Fruit fly (Drosophila melanogaster) whole organism, prepupa: ENCODE results near the gene Sap130.

Experiments used
- Blimp-1 ChIP-seq: fragments of 200-800 bp; sonication (Bioruptor generic); optimal IDR thresholded peaks from 3 replicates; lab custom pipeline; 2017; ENCODE audit warnings: missing biosample characterization, missing genetic modification characterization, mild to moderate bottlenecking, moderate library complexity, missing genetic modification reagents
- CG10669 ChIP-seq: fragments of 200-800 bp; sonication (Bioruptor generic); optimal IDR thresholded peaks from 3 replicates; lab custom pipeline; 2018; ENCODE audit warnings: missing biosample characterization, mild to moderate bottlenecking, missing genetic modification characterization, moderate library complexity
- CG11294 ChIP-seq: fragments of 200-800 bp; sonication (Bioruptor generic); IDR thresholded peaks from 2 replicates; pipeline ENCODE4 v1.3.6; 2022; ENCODE audit warnings: missing biosample characterization, missing genetic modification characterization
- CG11762 ChIP-seq: fragments of 200-800 bp; sonication (Bioruptor generic); optimal IDR thresholded peaks from 3 replicates; lab custom pipeline; 2016; ENCODE audit warnings: missing biosample characterization, missing genetic modification characterization; ENCODE audit not compliant: insufficient read depth
- CG11902 ChIP-seq: fragments of 200-800 bp; sonication (Bioruptor generic); optimal IDR thresholded peaks from 3 replicates; lab custom pipeline; 2016; ENCODE audit warnings: missing biosample characterization, missing genetic modification characterization
- CG15336 ChIP-seq: fragments of 200-800 bp; sonication (Bioruptor generic); IDR thresholded peaks from 2 replicates; pipeline ENCODE4 v1.3.6; 2022; ENCODE audit warnings: missing biosample characterization, missing genetic modification characterization
- CG3032 ChIP-seq: fragments of 200-800 bp; optimal IDR thresholded peaks from 2 replicates; lab custom pipeline; 2019; ENCODE audit warnings: missing biosample characterization, mild to moderate bottlenecking, missing genetic modification characterization, moderate library complexity
- CG31627 ChIP-seq: fragments of 200-800 bp; sonication (Bioruptor generic); optimal IDR thresholded peaks from 3 replicates; lab custom pipeline; 2016; ENCODE audit warnings: missing biosample characterization, missing genetic modification characterization
- CG32006 ChIP-seq: fragments of 200-800 bp; sonication (Bioruptor generic); optimal IDR thresholded peaks from 3 replicates; lab custom pipeline; 2017; ENCODE audit warnings: missing biosample characterization, mild to moderate bottlenecking, missing genetic modification characterization
- CG4318 ChIP-seq: fragments of 200-800 bp; sonication (Bioruptor generic); optimal IDR thresholded peaks from 3 replicates; lab custom pipeline; 2017; ENCODE audit warnings: missing biosample characterization, mild to moderate bottlenecking, missing genetic modification characterization
- CG6808 ChIP-seq: fragments of 200-800 bp; sonication (Bioruptor generic); optimal IDR thresholded peaks from 3 replicates; lab custom pipeline; 2017; ENCODE audit warnings: missing biosample characterization, missing genetic modification characterization, mild to moderate bottlenecking, moderate library complexity, missing genetic modification reagents
- CG7368 ChIP-seq: fragments of 200-800 bp; sonication (Bioruptor generic); optimal IDR thresholded peaks from 3 replicates; lab custom pipeline; 2016; ENCODE audit warnings: missing biosample characterization, missing genetic modification characterization
- CG8319 ChIP-seq: fragments of 200-800 bp; sonication (Bioruptor generic); optimal IDR thresholded peaks from 3 replicates; lab custom pipeline; 2016; ENCODE audit warnings: missing biosample characterization, missing genetic modification characterization
- Eip78C ChIP-seq: fragments of 200-800 bp; sonication (Bioruptor generic); peaks from one replicate; lab custom pipeline; 2016; ENCODE audit warnings: missing biosample characterization, missing genetic modification characterization
- Ets21C ChIP-seq: fragments of 200-800 bp; sonication (Bioruptor generic); optimal IDR thresholded peaks from 3 replicates; lab custom pipeline; 2016; ENCODE audit warnings: missing biosample characterization, missing genetic modification characterization
- Ets96B ChIP-seq: fragments of 200-800 bp; optimal IDR thresholded peaks from 2 replicates; lab custom pipeline; 2019; ENCODE audit warnings: missing biosample characterization, mild to moderate bottlenecking, missing genetic modification characterization, moderate library complexity
- Hr38 ChIP-seq: sonication (Bioruptor generic); optimal IDR thresholded peaks from 2 replicates; lab custom pipeline; 2016; ENCODE audit warnings: missing biosample characterization, missing genetic modification characterization
- Hr4 ChIP-seq: fragments of 200-800 bp; sonication (Bioruptor generic); optimal IDR thresholded peaks from 3 replicates; lab custom pipeline; 2016; ENCODE audit warnings: missing biosample characterization, missing genetic modification characterization
- Met ChIP-seq: fragments of 200-800 bp; sonication (Bioruptor generic); optimal IDR thresholded peaks from 3 replicates; lab custom pipeline; 2016; ENCODE audit warnings: missing biosample characterization, missing genetic modification characterization
- OdsH ChIP-seq: fragments of 200-800 bp; sonication (Bioruptor generic); optimal IDR thresholded peaks from 3 replicates; lab custom pipeline; 2016; ENCODE audit warnings: missing biosample characterization, missing genetic modification characterization
- Smox ChIP-seq: fragments of 200-800 bp; sonication (Bioruptor generic); optimal IDR thresholded peaks from 3 replicates; lab custom pipeline; 2016; ENCODE audit warnings: missing biosample characterization, missing genetic modification characterization
- Sox102F ChIP-seq: fragments of 200-800 bp; sonication (Bioruptor generic); optimal IDR thresholded peaks from 2 replicates; lab custom pipeline; 2016; ENCODE audit warnings: missing biosample characterization, mild to moderate bottlenecking, missing genetic modification characterization
- Sox15 ChIP-seq: fragments of 200-800 bp; sonication (Bioruptor generic); optimal IDR thresholded peaks from 3 replicates; lab custom pipeline; 2016; ENCODE audit warnings: missing biosample characterization, missing genetic modification characterization
- achi ChIP-seq: fragments of 200-800 bp; sonication (Bioruptor generic); optimal IDR thresholded peaks from 3 replicates; lab custom pipeline; 2016; ENCODE audit warnings: missing biosample characterization, missing genetic modification characterization
- cyc ChIP-seq: fragments of 200-800 bp; sonication (Bioruptor generic); optimal IDR thresholded peaks from 3 replicates; lab custom pipeline; 2016; ENCODE audit warnings: missing biosample characterization, missing genetic modification characterization
- dsx ChIP-seq: fragments of 200-800 bp; optimal IDR thresholded peaks from 3 replicates; lab custom pipeline; 2019; ENCODE audit warnings: missing biosample characterization, mild to moderate bottlenecking, missing genetic modification characterization, moderate library complexity; ENCODE audit not compliant: poor library complexity, severe bottlenecking
- eg ChIP-seq: fragments of 200-800 bp; sonication (Bioruptor generic); IDR thresholded peaks from 3 replicates; pipeline ENCODE4 v1.3.6; 2022; ENCODE audit warnings: missing biosample characterization, missing genetic modification characterization
- esn ChIP-seq: fragments of 200-800 bp; sonication (Bioruptor generic); optimal IDR thresholded peaks from 2 replicates; lab custom pipeline; 2016; ENCODE audit warnings: missing biosample characterization, mild to moderate bottlenecking, missing genetic modification characterization, moderate library complexity
- fd85E ChIP-seq: fragments of 200-800 bp; sonication (Bioruptor generic); optimal IDR thresholded peaks from 3 replicates; lab custom pipeline; 2016; ENCODE audit warnings: missing biosample characterization, missing genetic modification characterization
- fkh ChIP-seq: fragments of 200-800 bp; sonication (Bioruptor generic); optimal IDR thresholded peaks from 3 replicates; lab custom pipeline; 2017; ENCODE audit warnings: missing biosample characterization, mild to moderate bottlenecking, missing genetic modification characterization, moderate library complexity
- lz ChIP-seq: fragments of 200-800 bp; sonication (Bioruptor generic); optimal IDR thresholded peaks from 3 replicates; lab custom pipeline; 2016; ENCODE audit warnings: missing biosample characterization, missing genetic modification characterization
- net ChIP-seq: fragments of 200-800 bp; sonication (Bioruptor generic); optimal IDR thresholded peaks from 3 replicates; lab custom pipeline; 2016; ENCODE audit warnings: missing biosample characterization, missing genetic modification characterization
- salr ChIP-seq, 2 experiments: fragments of 200-800 bp; sonication (Bioruptor generic); optimal IDR thresholded peaks; 3 replicates each; lab custom pipeline; 2016 to 2018; ENCODE audit warnings: missing biosample characterization in 2 of 2, missing genetic modification characterization in 2 of 2, mild to moderate bottlenecking in 1 of 2
- spab ChIP-seq: fragments of 200-800 bp; sonication (Bioruptor generic); optimal IDR thresholded peaks from 2 replicates; lab custom pipeline; 2017; ENCODE audit warnings: missing biosample characterization, mild to moderate bottlenecking, missing genetic modification characterization, missing genetic modification reagents
- ss ChIP-seq, 2 experiments: fragments of 200-800 bp; sonication (Bioruptor generic); optimal IDR thresholded peaks; 2 replicates in 1 of 2; 3 replicates in 1 of 2; lab custom pipeline; 2017 to 2018; ENCODE audit warnings: mild to moderate bottlenecking in 2 of 2, missing biosample characterization in 2 of 2, missing genetic modification characterization in 2 of 2, moderate library complexity in 1 of 2
- svp ChIP-seq: fragments of 200-800 bp; sonication (Bioruptor generic); peaks from one replicate; lab custom pipeline; 2016; ENCODE audit warnings: missing biosample characterization, missing genetic modification characterization
- topi ChIP-seq: fragments of 200-800 bp; sonication (Bioruptor generic); optimal IDR thresholded peaks from 3 replicates; lab custom pipeline; 2016; ENCODE audit warnings: missing biosample characterization, missing genetic modification characterization

Gene Sap130

DNA sequence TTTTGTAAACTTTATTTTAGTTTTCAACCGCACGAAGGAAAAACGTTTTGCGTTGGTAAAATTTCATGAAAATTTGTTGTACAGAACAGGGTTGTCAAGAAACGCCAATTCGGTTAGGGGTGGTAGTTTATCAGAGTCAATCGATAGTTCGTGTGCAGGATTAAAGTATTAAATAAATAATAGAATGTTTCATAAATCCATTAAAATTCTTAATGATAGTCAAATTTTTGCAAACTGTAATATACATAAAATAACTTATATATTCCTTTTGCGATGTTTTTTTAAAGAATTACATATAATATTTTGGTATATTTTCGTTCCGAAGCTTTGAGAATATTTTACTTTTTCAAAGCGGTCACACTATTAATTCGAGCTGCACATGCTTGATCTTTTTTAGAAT, 8.2 kb downstream of the Sap130 start, which contains the start of the genes Sf3a2 and CG42588:
Gene Sf3a2 (minus strand): TSS at position 113 of the 400 bp plus-strand sequence.
Gene CG42588 (plus strand): TSS at position 348 of the 400 bp plus-strand sequence.
- TF ChIP-seq lz (GFP tag; lab: Kevin White, UChicago) (peak; percentile 50), CG31627 (GFP tag; lab: Kevin White, UChicago) (peak; percentile 60), Hr4 (no peak), spab (GFP tag; lab: Kevin White, UChicago) (no peak), dsx (GFP tag; lab: Kevin White, UChicago) (no peak), CG11902 (GFP tag; lab: Kevin White, UChicago) (peak; percentile 28), CG15336 (GFP tag; lab: Robert Waterston, UW) (0 out of 2 replicates have a peak, but pooled peaks have one; percentile 20), CG3032 (peak; percentile 58), Smox (no peak), eg (GFP tag; lab: Robert Waterston, UW) (no peak), salr (GFP tag; optimal IDR thresholded peaks at IDR 0.05; lab: Kevin White, UChicago) (no peak), Sox15 (GFP tag; lab: Kevin White, UChicago) (peak; percentile 39), CG8319 (GFP tag; lab: Kevin White, UChicago) (no peak), CG11762 (GFP tag; lab: Kevin White, UChicago) (peak; percentile 6), Eip78C (no peak), cyc (GFP tag; lab: Kevin White, UChicago) (no peak), esn (GFP tag; lab: Kevin White, UChicago) (peak; percentile 52), Ets21C (no peak), CG4318 (no peak), ss (GFP tag; optimal IDR thresholded peaks at IDR 0.05; lab: Kevin White, UChicago) (no peak)

- TF ChIP-seq CG11762 (GFP tag; lab: Kevin White, UChicago) = no peak
- no peak for TF ChIP-seq Blimp-1
- no peak for TF ChIP-seq net (GFP tag; lab: Kevin White, UChicago)
- TF ChIP-seq Hr38 (GFP tag; lab: Kevin White, UChicago) = no peak
- TF ChIP-seq CG10669 (GFP tag; lab: Kevin White, UChicago) = no peak
- TF ChIP-seq CG32006 = no peak
- TF ChIP-seq CG11902 (GFP tag; lab: Kevin White, UChicago) = no peak
- no peak for TF ChIP-seq CG8319 (GFP tag; lab: Kevin White, UChicago)
- no peak for TF ChIP-seq OdsH (GFP tag; lab: Kevin White, UChicago)
- TF ChIP-seq Smox = no peak
- TF ChIP-seq Ets96B = no peak
- TF ChIP-seq, all 60 proteins: peak for 0
Measured at dm6 chr3L:12814806-12815205, 9.1 kb downstream of the Sap130 start.

- TF ChIP-seq CG15336 (GFP tag; lab: Robert Waterston, UW) (peak; percentile 11; the same call in 1 of the 2 replicates), Sox15 (GFP tag; lab: Kevin White, UChicago) (no peak)
- TF ChIP-seq, all 60 proteins: peak for 1
Measured at dm6 chr3L:12815756-12816155, 10.1 kb downstream of the Sap130 start.

dm6 chr3L:12827705-12828104, 22.0 kb downstream of the Sap130 start:
- TF ChIP-seq CG31627 (GFP tag; lab: Kevin White, UChicago) = no peak
- no peak for TF ChIP-seq fd85E (GFP tag; lab: Kevin White, UChicago)
- TF ChIP-seq CG11294 = no peak
- no peak for TF ChIP-seq Met (GFP tag; lab: Kevin White, UChicago)
- TF ChIP-seq fkh (GFP tag; lab: Kevin White, UChicago) = no peak
- TF ChIP-seq Blimp-1 = no peak
- TF ChIP-seq OdsH (GFP tag; lab: Kevin White, UChicago) = no peak
- no peak for TF ChIP-seq CG7368
- no peak for TF ChIP-seq Smox
- TF ChIP-seq CG6808 = no peak
- TF ChIP-seq svp = no peak
- TF ChIP-seq Sox102F (GFP tag; lab: Kevin White, UChicago) = no peak
- no peak for TF ChIP-seq topi (GFP tag; lab: Kevin White, UChicago)
- no peak for TF ChIP-seq achi (GFP tag; lab: Kevin White, UChicago)
